Worm (Caenorhabditis elegans) whole organism, young adult: Measurements from ENCODE around the gene bath-38.
"Not testable (repeated sequence)": the region's sequence is repeated elsewhere in the genome, so short reads cannot be mapped to it uniquely, and the experiment has no call there.

ENCODE experiments used
- B0261.1 ChIP-seq: sonication (generic microtip); optimal IDR thresholded peaks from 2 replicates; lab custom pipeline; 2016; ENCODE audit warnings: mild to moderate bottlenecking, missing genetic modification characterization, moderate library complexity, missing compliant biosample characterization
- C06A6.2 ChIP-seq: fragments of 200-800 bp; sonication (Bioruptor generic); conservative IDR thresholded peaks from 2 replicates; pipeline ENCODE4 v1.3.6; 2022; ENCODE audit warnings: missing genetic modification characterization, missing compliant biosample characterization
- C17E4.6 ChIP-seq: fragments of 200-800 bp; sonication (Bioruptor generic); IDR thresholded peaks from 2 replicates; pipeline ENCODE4 v1.3.6; 2022; ENCODE audit warnings: missing genetic modification reagents, missing genetic modification characterization, missing compliant biosample characterization
- D2030.7 ChIP-seq: fragments of 200-800 bp; sonication (Bioruptor generic); IDR thresholded peaks from 2 replicates; pipeline ENCODE4 v1.3.6; 2022; ENCODE audit warnings: missing genetic modification reagents, missing genetic modification characterization, missing compliant biosample characterization
- F23B12.7 ChIP-seq: sonication (generic microtip); optimal IDR thresholded peaks from 2 replicates; lab custom pipeline; 2017; ENCODE audit warnings: missing genetic modification characterization, mild to moderate bottlenecking, missing compliant biosample characterization, antibody characterized with exemption, moderate library complexity; ENCODE audit not compliant: insufficient read depth
- F33H1.4 ChIP-seq: fragments of 200-800 bp; sonication (Bioruptor generic); IDR thresholded peaks from 2 replicates; pipeline ENCODE4 v1.3.6; 2022; ENCODE audit warnings: missing genetic modification reagents, missing genetic modification characterization, missing compliant biosample characterization
- F57C9.4 ChIP-seq: sonication (generic microtip); optimal IDR thresholded peaks from 2 replicates; lab custom pipeline; 2017; ENCODE audit warnings: mild to moderate bottlenecking, missing genetic modification characterization, missing compliant biosample characterization
- K11D2.4 ChIP-seq: fragments of 200-800 bp; sonication (Bioruptor generic); IDR thresholded peaks from 2 replicates; pipeline ENCODE4 v1.3.6; 2022; ENCODE audit warnings: missing genetic modification reagents, missing genetic modification characterization, missing compliant biosample characterization
- T07F8.4 ChIP-seq: sonication (generic microtip); optimal IDR thresholded peaks from 2 replicates; lab custom pipeline; 2016; ENCODE audit warnings: mild to moderate bottlenecking, missing genetic modification characterization, moderate library complexity, missing compliant biosample characterization
- T26A5.8 ChIP-seq: sonication (generic microtip); optimal IDR thresholded peaks from 2 replicates; lab custom pipeline; 2016; ENCODE audit warnings: missing genetic modification characterization, missing compliant biosample characterization
- Y56A3A.18 ChIP-seq: fragments of 200-800 bp; sonication (Bioruptor generic); IDR thresholded peaks from 2 replicates; pipeline ENCODE4 v1.3.6; 2022; ENCODE audit warnings: missing genetic modification reagents, missing genetic modification characterization, missing compliant biosample characterization
- Y67H2A.10 ChIP-seq: fragments of 200-800 bp; sonication (Bioruptor generic); conservative IDR thresholded peaks from 2 replicates; pipeline ENCODE4 v1.3.6; 2022; ENCODE audit warnings: missing genetic modification reagents, missing genetic modification characterization, missing compliant biosample characterization
- attf-3 ChIP-seq: fragments of 200-800 bp; sonication (Bioruptor generic); conservative IDR thresholded peaks from 2 replicates; pipeline ENCODE4 v1.3.6; 2022; ENCODE audit warnings: missing genetic modification reagents, missing genetic modification characterization, missing compliant biosample characterization
- bed-2 ChIP-seq: fragments of 200-800 bp; sonication (Bioruptor generic); IDR thresholded peaks from 2 replicates; pipeline ENCODE4 v1.3.6; 2022; ENCODE audit warnings: missing genetic modification reagents, missing genetic modification characterization, missing compliant biosample characterization
- cebp-1 ChIP-seq, 2 experiments: fragments of 200-800 bp in 1 of 2; sonication (Bioruptor generic) in 1 of 2; sonication (generic microtip) in 1 of 2; IDR thresholded peaks in 1 of 2; optimal IDR thresholded peaks in 1 of 2; 2 replicates each; pipeline versions ENCODE4 v1.3.6 to Lab custom; 2017 to 2022; ENCODE audit warnings: missing compliant biosample characterization in 2 of 2, missing genetic modification characterization in 2 of 2, mild to moderate bottlenecking in 1 of 2, missing genetic modification reagents in 1 of 2, moderate library complexity in 1 of 2
- ceh-100 ChIP-seq: fragments of 200-800 bp; sonication (Bioruptor generic); IDR thresholded peaks from 2 replicates; pipeline ENCODE4 v1.3.6; 2022; ENCODE audit warnings: missing genetic modification reagents, missing genetic modification characterization, missing compliant biosample characterization
- ceh-91 ChIP-seq: fragments of 200-800 bp; sonication (Bioruptor generic); IDR thresholded peaks from 2 replicates; pipeline ENCODE4 v1.3.6; 2022; ENCODE audit warnings: missing genetic modification reagents, missing genetic modification characterization, missing compliant biosample characterization
- dox-1 ChIP-seq: fragments of 200-800 bp; sonication (Bioruptor generic); IDR thresholded peaks from 2 replicates; pipeline ENCODE4 v1.3.6; 2022; ENCODE audit warnings: missing genetic modification reagents, missing genetic modification characterization, missing compliant biosample characterization
- egl-44 ChIP-seq: fragments of 200-800 bp; sonication (Bioruptor generic); IDR thresholded peaks from 2 replicates; pipeline ENCODE4 v1.3.6; 2022; ENCODE audit warnings: missing genetic modification reagents, missing genetic modification characterization, missing compliant biosample characterization
- egrh-3 ChIP-seq: fragments of 200-800 bp; sonication (Bioruptor generic); IDR thresholded peaks from 2 replicates; pipeline ENCODE4 v1.3.6; 2022; ENCODE audit warnings: missing genetic modification reagents, missing genetic modification characterization, missing compliant biosample characterization
- ekl-4 ChIP-seq: fragments of 200-800 bp; sonication (Bioruptor generic); IDR thresholded peaks from 2 replicates; pipeline ENCODE4 v1.3.6; 2022; ENCODE audit warnings: missing genetic modification reagents, missing genetic modification characterization, missing compliant biosample characterization
- hmg-1.2 ChIP-seq: fragments of 200-800 bp; sonication (Bioruptor generic); IDR thresholded peaks from 2 replicates; pipeline ENCODE4 v1.3.6; 2022; ENCODE audit warnings: missing genetic modification reagents, missing genetic modification characterization, missing compliant biosample characterization
- hmg-20 ChIP-seq: fragments of 200-800 bp; sonication (Bioruptor generic); IDR thresholded peaks from 2 replicates; pipeline ENCODE4 v1.3.6; 2022; ENCODE audit warnings: missing genetic modification reagents, missing genetic modification characterization, missing compliant biosample characterization
- lin-26 ChIP-seq: fragments of 200-800 bp; sonication (Bioruptor generic); IDR thresholded peaks from 2 replicates; pipeline ENCODE4 v1.3.6; 2022; ENCODE audit warnings: missing genetic modification reagents, missing genetic modification characterization, missing compliant biosample characterization
- lsl-1 ChIP-seq: fragments of 200-800 bp; sonication (Bioruptor generic); optimal IDR thresholded peaks from 2 replicates; lab custom pipeline; 2018; ENCODE audit warnings: mild to moderate bottlenecking, missing genetic modification characterization, moderate library complexity, missing compliant biosample characterization
- lsy-27 ChIP-seq: sonication (generic microtip); optimal IDR thresholded peaks from 2 replicates; lab custom pipeline; 2017; ENCODE audit warnings: missing genetic modification characterization, mild to moderate bottlenecking, missing compliant biosample characterization, antibody characterized with exemption, missing genotype, borderline replicate concordance; ENCODE audit not compliant: insufficient read depth
- madf-6 ChIP-seq: fragments of 200-800 bp; sonication (Bioruptor generic); IDR thresholded peaks from 2 replicates; pipeline ENCODE4 v1.3.6; 2022; ENCODE audit warnings: missing genetic modification reagents, missing genetic modification characterization, missing compliant biosample characterization
- mcd-1 ChIP-seq: fragments of 200-800 bp; sonication (Bioruptor generic); IDR thresholded peaks from 2 replicates; pipeline ENCODE4 v1.3.6; 2022; ENCODE audit warnings: missing genetic modification reagents, missing genetic modification characterization, missing compliant biosample characterization
- nfyb-1 ChIP-seq: fragments of 200-800 bp; sonication (Bioruptor generic); IDR thresholded peaks from 2 replicates; pipeline ENCODE4 v1.3.6; 2022; ENCODE audit warnings: missing genetic modification reagents, missing genetic modification characterization, missing compliant biosample characterization
- pbrm-1 ChIP-seq: fragments of 200-800 bp; sonication (Bioruptor generic); IDR thresholded peaks from 2 replicates; pipeline ENCODE4 v1.3.6; 2022; ENCODE audit warnings: missing genetic modification reagents, missing genetic modification characterization, missing compliant biosample characterization
- rcor-1 ChIP-seq: fragments of 200-800 bp; sonication (Bioruptor generic); IDR thresholded peaks from 2 replicates; pipeline ENCODE4 v1.3.6; 2022; ENCODE audit warnings: missing genetic modification reagents, missing genetic modification characterization, missing compliant biosample characterization
- rpc-1 ChIP-seq, 2 experiments: fragments of 150-350 bp in 1 of 2; sonication (generic microtip) in 1 of 2; optimal IDR thresholded peaks; 2 replicates each; lab custom pipeline; 2014 to 2018; ENCODE audit warnings: missing biosample characterization in 1 of 2, missing genetic modification characterization in 1 of 2, missing genetic modification reagents in 1 of 2, missing genotype in 1 of 2
- sea-2 ChIP-seq: fragments of 200-800 bp; sonication (Bioruptor generic); IDR thresholded peaks from 2 replicates; pipeline ENCODE4 v1.3.6; 2022; ENCODE audit warnings: missing genetic modification characterization, missing compliant biosample characterization
- snpc-3.4 ChIP-seq: sonication (generic microtip); optimal IDR thresholded peaks from 2 replicates; lab custom pipeline; 2017; ENCODE audit warnings: missing genetic modification characterization, mild to moderate bottlenecking, missing compliant biosample characterization, antibody characterized with exemption, moderate library complexity, missing genotype, missing genetic modification reagents
- tbp1 ChIP-seq: fragments of 200-800 bp; sonication (Bioruptor generic); optimal IDR thresholded peaks from 2 replicates; lab custom pipeline; 2018; ENCODE audit warnings: mild to moderate bottlenecking, missing genetic modification characterization, missing compliant biosample characterization
- ztf-25 ChIP-seq: fragments of 200-800 bp; sonication (Bioruptor generic); IDR thresholded peaks from 2 replicates; pipeline ENCODE4 v1.3.6; 2022; ENCODE audit warnings: missing genetic modification reagents, missing genetic modification characterization, missing compliant biosample characterization
- ztf-28 ChIP-seq: fragments of 200-800 bp; sonication (Bioruptor generic); IDR thresholded peaks from 2 replicates; pipeline ENCODE4 v1.3.6; 2022; ENCODE audit warnings: missing genetic modification reagents, missing genetic modification characterization, missing compliant biosample characterization

bath-38 gene

DNA sequence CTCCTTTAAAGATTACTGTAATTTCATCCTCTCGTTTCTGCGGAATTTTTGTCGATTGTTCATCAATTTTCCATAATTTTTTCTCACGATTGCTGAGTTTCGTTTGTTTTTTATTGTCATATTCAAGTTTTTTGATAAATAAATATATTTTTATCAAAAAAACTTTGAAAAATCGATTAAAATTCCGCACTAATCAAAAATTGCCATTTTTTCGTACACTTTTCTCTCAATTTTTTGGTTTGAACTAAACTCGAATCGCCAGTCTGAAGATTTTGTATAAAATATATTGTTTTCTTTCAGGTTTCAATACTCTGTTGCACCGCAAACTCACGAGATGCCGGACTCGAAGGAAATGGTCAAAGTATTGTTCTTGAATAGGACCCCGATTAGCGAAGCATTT lies 4.2 kb downstream of the bath-38 start, which contains the start of gene ogr-2:
ogr-2 (plus strand) TSS at position 301 of the 400 bp plus-strand sequence.
- peak; percentile 30 for TF ChIP-seq lsl-1 (GFP tag; lab: Kevin White, UChicago)
- no peak for TF ChIP-seq snpc-3.4 (tag; lab: Kevin White, UChicago)
- TF ChIP-seq, all 124 proteins: peak for 1

DNA sequence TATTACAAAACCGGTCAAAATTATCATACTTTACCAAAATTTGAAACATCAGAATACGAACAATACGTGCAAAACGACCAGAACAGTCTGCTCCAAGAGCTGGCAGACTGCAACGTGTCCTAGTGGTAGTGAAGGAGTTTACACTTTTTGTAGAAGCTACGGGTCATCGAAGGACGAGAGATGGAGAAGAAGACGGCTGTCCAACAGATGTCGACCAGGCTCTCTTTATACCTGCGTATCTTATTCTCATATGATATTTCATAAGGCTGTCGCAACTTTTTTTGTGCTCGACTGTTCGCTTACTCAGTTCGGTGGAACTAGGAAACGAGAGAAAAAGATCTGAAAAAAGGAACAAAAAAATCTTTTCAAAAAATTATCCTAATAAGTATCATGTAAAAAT lies 5.3 kb downstream of the bath-38 start, which contains the start of gene let-268:
let-268 (minus strand) TSS at position 182 of the 400 bp plus-strand sequence.
- TF ChIP-seq lsy-27 (tag; lab: Kevin White, UChicago) (no peak), ztf-25 (no peak), hmg-1.2 (peak; percentile 17; the same call in 1 of the 2 replicates), F57C9.4 (tag; lab: Kevin White, UChicago) (no peak), hmg-20 (no peak)

DNA sequence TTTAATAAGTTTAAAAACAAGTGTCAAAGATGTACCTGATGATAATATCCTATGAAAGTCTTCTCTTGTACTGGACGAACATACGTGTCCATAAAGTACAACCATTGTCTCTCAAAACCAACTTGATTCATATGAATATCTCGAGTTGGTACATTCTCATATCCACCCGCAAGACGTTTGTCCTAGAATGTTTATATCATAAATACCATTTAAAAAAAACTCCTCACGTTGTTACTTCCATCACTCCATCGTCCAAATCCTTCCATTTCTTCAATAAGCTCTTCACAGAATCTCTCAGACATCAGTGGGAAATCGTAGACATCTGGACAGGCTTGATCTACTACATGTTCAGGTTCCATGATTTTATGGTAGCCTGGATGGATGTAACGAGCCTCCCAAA lies 9.6 kb downstream of the bath-38 start:
- no peak for TF ChIP-seq K11D2.4
- TF ChIP-seq sea-2: no peak
- no peak for TF ChIP-seq mcd-1 (GFP tag; lab: Robert Waterston, UW)
- no peak for TF ChIP-seq F23B12.7
- TF ChIP-seq B0261.1: no peak
- TF ChIP-seq T26A5.8: no peak
- TF ChIP-seq tbp1 (GFP tag; lab: Kevin White, UChicago): no peak
- TF ChIP-seq T07F8.4 (tag; lab: Kevin White, UChicago): no peak

DNA sequence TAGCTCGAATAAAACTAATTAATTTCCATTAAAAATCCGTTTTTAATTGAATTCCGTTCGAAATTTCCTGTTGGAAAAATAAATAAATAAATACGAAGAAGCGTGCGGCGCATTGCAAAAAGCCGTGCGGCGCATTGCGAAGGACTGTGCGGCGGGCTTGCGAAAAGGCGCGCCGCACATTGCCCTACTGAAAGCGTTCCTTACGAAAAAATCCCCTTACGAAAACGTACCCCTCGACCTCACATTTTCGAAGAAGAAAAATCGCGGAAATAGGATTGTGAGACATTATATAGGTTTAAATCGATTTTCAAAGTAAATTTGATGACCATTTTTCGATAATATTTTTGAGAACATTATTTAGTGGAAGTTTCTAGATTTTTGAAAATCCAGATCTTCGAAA lies 10.3 kb downstream of the bath-38 start:
- TF ChIP-seq egl-44 (0 out of 2 replicates have a peak, but pooled peaks have one; percentile 28), C06A6.2 (GFP tag; lab: Robert Waterston, UW) (peak; percentile 99), egrh-3 (GFP tag; lab: Robert Waterston, UW) (peak; percentile 67), Y56A3A.18 (0 out of 2 replicates have a peak, but pooled peaks have one; percentile 61), nfyb-1 (GFP tag; lab: Robert Waterston, UW) (peak; percentile 83), bed-2 (0 out of 2 replicates have a peak, but pooled peaks have one; percentile 46), cebp-1 (GFP tag; IDR thresholded peaks at IDR 0.05; lab: Robert Waterston, UW) (peak; percentile 58; the same call in 1 of the 2 replicates), ekl-4 (GFP tag; lab: Robert Waterston, UW) (peak; percentile 82), ceh-91 (GFP tag; lab: Robert Waterston, UW) (peak; percentile 70), D2030.7 (GFP tag; lab: Robert Waterston, UW) (peak; percentile 61), lin-26 (GFP tag; lab: Robert Waterston, UW) (peak; percentile 42; the same call in 1 of the 2 replicates), ztf-28 (GFP tag; lab: Robert Waterston, UW) (peak; percentile 81; the same call in 1 of the 2 replicates), dox-1 (GFP tag; lab: Robert Waterston, UW) (peak; percentile 96), ceh-100 (peak; percentile 94), rcor-1 (GFP tag; lab: Robert Waterston, UW) (peak; percentile 37; the same call in 1 of the 2 replicates), mcd-1 (GFP tag; lab: Robert Waterston, UW) (peak; percentile 92), K11D2.4 (peak; percentile 62; the same call in 1 of the 2 replicates), C17E4.6 (GFP tag; lab: Robert Waterston, UW) (0 out of 2 replicates have a peak, but pooled peaks have one; percentile 56), rpc-1 (optimal IDR thresholded peaks at IDR 0.05; lab: Kevin White, UChicago) (peak; percentile 20), pbrm-1 (peak; percentile 84), hmg-1.2 (peak; percentile 59), attf-3 (GFP tag; lab: Robert Waterston, UW) (peak; percentile 76), Y67H2A.10 (GFP tag; lab: Robert Waterston, UW) (peak; percentile 65; the same call in 1 of the 2 replicates), ztf-25 (peak; percentile 74; the same call in 1 of the 2 replicates), madf-6 (GFP tag; lab: Robert Waterston, UW) (peak; percentile 59), F33H1.4 (peak; percentile 61)
- not testable (repeated sequence) for TF ChIP-seq cebp-1, rpc-1 (tag; optimal IDR thresholded peaks at IDR 0.05; lab: Kevin White, UChicago)
- TF ChIP-seq, all 124 proteins: peak for 26; not testable (repeated sequence) for 98
